Worm (Caenorhabditis elegans) whole organism, L1 larva: ENCODE results near the gene E01G4.6.

Experiments
- alr-1 ChIP-seq: fragments of 200-800 bp; sonication (Bioruptor generic); optimal IDR thresholded peaks from 2 replicates; lab custom pipeline; 2018; ENCODE audit warnings: borderline replicate concordance, mild to moderate bottlenecking, missing genetic modification characterization, missing compliant biosample characterization
- aly-2 ChIP-seq: fragments of 150-350 bp; optimal IDR thresholded peaks from 2 replicates; lab custom pipeline; 2014; ENCODE audit warnings: missing biosample characterization, missing genetic modification characterization
- ceh-63 ChIP-seq: fragments of 200-800 bp; sonication (Bioruptor generic); optimal IDR thresholded peaks from 2 replicates; lab custom pipeline; 2018; ENCODE audit warnings: mild to moderate bottlenecking, missing genetic modification characterization, missing compliant biosample characterization
- ces-1 ChIP-seq: fragments of 150-350 bp; optimal IDR thresholded peaks from 2 replicates; lab custom pipeline; 2014; ENCODE audit warnings: missing biosample characterization, missing genetic modification reagents, missing genetic modification characterization
- elt-2 ChIP-seq: sonication (generic microtip); optimal IDR thresholded peaks from 2 replicates; lab custom pipeline; 2016; ENCODE audit warnings: missing genetic modification characterization, mild to moderate bottlenecking, inconsistent platforms, missing compliant biosample characterization, missing genetic modification reagents
- lin-39 ChIP-seq: fragments of 150-350 bp; optimal IDR thresholded peaks from 2 replicates; lab custom pipeline; 2014; ENCODE audit warnings: missing biosample characterization, missing genetic modification reagents, missing genetic modification characterization
- nhr-12 ChIP-seq: sonication (generic microtip); optimal IDR thresholded peaks from 2 replicates; lab custom pipeline; 2017; ENCODE audit warnings: missing biosample characterization, missing genetic modification characterization
- nhr-28 ChIP-seq: fragments of 150-350 bp; optimal IDR thresholded peaks from 2 replicates; lab custom pipeline; 2014; ENCODE audit warnings: missing biosample characterization, missing genetic modification characterization
- pqm-1 ChIP-seq: sonication (generic microtip); optimal IDR thresholded peaks from 3 replicates; lab custom pipeline; 2017; ENCODE audit warnings: missing biosample characterization, missing genetic modification characterization
- snpc-4 ChIP-seq: fragments of 150-350 bp; optimal IDR thresholded peaks from 2 replicates; lab custom pipeline; 2014; ENCODE audit warnings: missing biosample characterization, missing genetic modification characterization

DNA sequence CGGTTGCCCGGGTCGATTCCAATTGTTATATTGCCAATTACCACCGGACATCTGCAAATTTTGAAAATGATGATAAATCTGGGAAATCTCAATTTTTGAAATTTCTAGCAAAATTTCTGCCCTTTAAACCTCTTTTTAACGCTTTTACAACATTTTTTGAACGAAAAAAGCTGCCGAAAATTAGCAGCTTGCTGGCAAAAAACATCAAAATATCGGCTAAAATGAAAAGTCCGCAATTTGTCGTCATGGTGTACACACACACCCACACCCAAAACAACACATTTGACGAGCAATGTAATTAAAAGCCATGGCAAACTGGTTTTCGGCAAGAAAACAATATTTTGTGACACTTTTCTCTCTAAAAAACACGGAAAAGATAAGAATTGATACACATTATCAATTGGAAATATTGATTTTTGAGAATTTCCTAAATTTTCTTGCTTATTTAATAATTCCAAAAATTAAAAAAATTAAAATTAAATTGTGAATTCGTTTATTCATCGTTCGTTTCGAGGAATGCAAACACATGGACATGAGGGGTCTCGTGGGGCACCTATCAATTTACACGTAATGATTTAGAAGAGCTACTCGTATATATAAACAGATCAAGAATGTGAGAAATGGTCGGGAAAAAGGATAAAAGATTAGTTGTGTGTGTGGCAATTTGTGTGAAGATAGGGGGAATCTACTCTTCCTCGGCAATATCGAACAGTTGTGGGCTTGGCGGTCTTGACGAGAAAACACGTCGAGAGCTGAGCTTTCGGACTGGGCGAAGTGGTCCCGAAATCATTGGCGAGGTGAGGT lies 21.4 kb upstream of the E01G4.6 start, which contains the start of gene pqn-27:
- no peak for TF ChIP-seq alr-1 (tag; lab: Kevin White, UChicago)
- no peak for TF ChIP-seq ceh-63 (GFP tag; lab: Kevin White, UChicago)
- peak; percentile 10 for TF ChIP-seq aly-2 (tag; lab: Kevin White, UChicago)
- peak; percentile 64 for TF ChIP-seq lin-39 (tag; lab: Kevin White, UChicago)
- peak; percentile 23 for TF ChIP-seq snpc-4 (tag; lab: Kevin White, UChicago)
- peak; percentile 56 for TF ChIP-seq elt-2 (tag; lab: Kevin White, UChicago)
- peak; percentile 10 for TF ChIP-seq nhr-12 (tag; lab: Kevin White, UChicago)
- no peak for TF ChIP-seq ces-1 (GFP tag; lab: Kevin White, UChicago)
- no peak for TF ChIP-seq pqm-1 (tag; lab: Kevin White, UChicago)
- no peak for TF ChIP-seq nhr-28
